Worm (Caenorhabditis elegans) whole organism, L4 larva: ENCODE results near the gene F53F4.11.

ENCODE experiments used
- F37D6.2 ChIP-seq: sonication (generic microtip); optimal IDR thresholded peaks from 2 replicates; lab custom pipeline; 2016; ENCODE audit warnings: mild to moderate bottlenecking, missing genetic modification characterization, missing compliant biosample characterization
- F44E2.7 ChIP-seq: fragments of 200-800 bp; sonication (Bioruptor generic); IDR thresholded peaks from 2 replicates; pipeline ENCODE4 v2.1.2; 2022; ENCODE audit warnings: missing genetic modification characterization, missing compliant biosample characterization
- Y48G9A.11 ChIP-seq: fragments of 200-800 bp; sonication (Bioruptor generic); IDR thresholded peaks from 2 replicates; pipeline ENCODE4 v1.3.6; 2022; ENCODE audit warnings: missing genetic modification reagents, missing genetic modification characterization, missing compliant biosample characterization
- Y5F2A.4 ChIP-seq: fragments of 200-800 bp; sonication (Bioruptor generic); optimal IDR thresholded peaks from 2 replicates; lab custom pipeline; 2018; ENCODE audit warnings: mild to moderate bottlenecking, missing genetic modification characterization, missing compliant biosample characterization
- Y75B8A.6 ChIP-seq: fragments of 200-800 bp; sonication (Bioruptor generic); IDR thresholded peaks from 2 replicates; pipeline ENCODE4 v1.3.6; 2022; ENCODE audit warnings: missing genetic modification reagents, missing genetic modification characterization, missing compliant biosample characterization
- attf-4 ChIP-seq: sonication (generic microtip); optimal IDR thresholded peaks from 3 replicates; lab custom pipeline; 2017; ENCODE audit warnings: missing biosample characterization, missing genetic modification characterization
- ceh-28 ChIP-seq: fragments of 150-350 bp; optimal IDR thresholded peaks from 2 replicates; lab custom pipeline; 2014; ENCODE audit warnings: missing biosample characterization, missing genetic modification reagents, missing genetic modification characterization
- ceh-32 ChIP-seq: sonication (generic microtip); optimal IDR thresholded peaks from 2 replicates; lab custom pipeline; 2016; ENCODE audit warnings: mild to moderate bottlenecking, missing genetic modification characterization, missing compliant biosample characterization; ENCODE audit not compliant: poor library complexity
- ceh-82 ChIP-seq: sonication (generic microtip); optimal IDR thresholded peaks from 2 replicates; lab custom pipeline; 2017; ENCODE audit warnings: missing biosample characterization, missing genetic modification characterization
- daf-16 ChIP-seq, 3 experiments: sonication (generic microtip); optimal IDR thresholded peaks; 2 replicates each; lab custom pipeline; 2016 to 2017; ENCODE audit warnings: missing genetic modification characterization in 3 of 3, missing genetic modification reagents in 3 of 3, mild to moderate bottlenecking in 2 of 3, missing compliant biosample characterization in 2 of 3, missing biosample characterization in 1 of 3, moderate library complexity in 1 of 3
- dmd-8 ChIP-seq: fragments of 200-800 bp; sonication (Bioruptor generic); IDR thresholded peaks from 2 replicates; pipeline ENCODE4 v1.3.6; 2022; ENCODE audit warnings: missing genetic modification characterization, missing compliant biosample characterization
- dpl-1 ChIP-seq: fragments of 150-350 bp; optimal IDR thresholded peaks from 2 replicates; lab custom pipeline; 2014; ENCODE audit warnings: missing biosample characterization, missing genetic modification reagents, missing genetic modification characterization
- dve-1 ChIP-seq: sonication (generic microtip); optimal IDR thresholded peaks from 2 replicates; lab custom pipeline; 2017; ENCODE audit warnings: antibody characterized with exemption, mild to moderate bottlenecking, missing genetic modification characterization, missing compliant biosample characterization; ENCODE audit not compliant: insufficient read depth
- egl-43 ChIP-seq: fragments of 200-800 bp; sonication (Bioruptor generic); IDR thresholded peaks from 2 replicates; pipeline ENCODE4 v1.3.6; 2022; ENCODE audit warnings: missing genetic modification reagents, missing genetic modification characterization, missing compliant biosample characterization
- fos-1 ChIP-seq: fragments of 150-350 bp; optimal IDR thresholded peaks from 2 replicates; lab custom pipeline; 2014; ENCODE audit warnings: missing biosample characterization, missing genetic modification characterization
- hlh-30 ChIP-seq: sonication (generic microtip); optimal IDR thresholded peaks from 2 replicates; lab custom pipeline; 2017; ENCODE audit warnings: antibody characterized with exemption, mild to moderate bottlenecking, missing genetic modification characterization, missing compliant biosample characterization; ENCODE audit not compliant: insufficient read depth
- hmg-1.1 ChIP-seq: fragments of 200-800 bp; sonication (Bioruptor generic); IDR thresholded peaks from 2 replicates; pipeline ENCODE4 v1.3.6; 2022; ENCODE audit warnings: missing genetic modification reagents, missing genetic modification characterization, missing compliant biosample characterization
- lin-15B ChIP-seq: fragments of 150-350 bp; sonication (generic microtip); optimal IDR thresholded peaks from 3 replicates; lab custom pipeline; 2014; ENCODE audit warnings: missing biosample characterization, missing genetic modification characterization
- lin-38 ChIP-seq: fragments of 200-800 bp; sonication (Bioruptor generic); IDR thresholded peaks from 2 replicates; pipeline ENCODE4 v1.3.6; 2022; ENCODE audit warnings: missing genetic modification reagents, missing genetic modification characterization, missing compliant biosample characterization
- lsy-2 ChIP-seq, 2 experiments: fragments of 150-350 bp in 1 of 2; sonication (generic microtip) in 1 of 2; optimal IDR thresholded peaks; 2 replicates each; lab custom pipeline; 2014 to 2017; ENCODE audit warnings: missing biosample characterization in 2 of 2, missing genetic modification characterization in 2 of 2
- madf-9 ChIP-seq: fragments of 200-800 bp; sonication (Bioruptor generic); conservative IDR thresholded peaks from 2 replicates; pipeline ENCODE4 v1.3.6; 2022; ENCODE audit warnings: missing genetic modification reagents, missing genetic modification characterization, missing compliant biosample characterization
- mdl-1 ChIP-seq, 2 experiments: fragments of 150-350 bp in 1 of 2; sonication (generic microtip) in 1 of 2; optimal IDR thresholded peaks; 2 replicates each; lab custom pipeline; 2014 to 2017; ENCODE audit warnings: missing biosample characterization in 2 of 2, missing genetic modification characterization in 2 of 2
- mdt-29 ChIP-seq: fragments of 200-800 bp; sonication (Bioruptor generic); IDR thresholded peaks from 2 replicates; pipeline ENCODE4 v1.3.6; 2022; ENCODE audit warnings: missing genetic modification reagents, missing genetic modification characterization, missing compliant biosample characterization
- mep-1 ChIP-seq: fragments of 150-350 bp; sonication (generic microtip); optimal IDR thresholded peaks from 3 replicates; lab custom pipeline; 2014; ENCODE audit warnings: missing biosample characterization, missing genetic modification characterization
- mxl-2 ChIP-seq: fragments of 200-800 bp; sonication (Bioruptor generic); conservative IDR thresholded peaks from 2 replicates; pipeline ENCODE4 v1.3.6; 2022; ENCODE audit warnings: missing genetic modification reagents, missing genetic modification characterization, missing compliant biosample characterization
- nhr-10 ChIP-seq: fragments of 150-350 bp; optimal IDR thresholded peaks from 2 replicates; lab custom pipeline; 2014; ENCODE audit warnings: missing biosample characterization, missing genetic modification characterization
- nhr-111 ChIP-seq: fragments of 200-800 bp; sonication (Bioruptor generic); optimal IDR thresholded peaks from 2 replicates; lab custom pipeline; 2018; ENCODE audit warnings: mild to moderate bottlenecking, missing genetic modification characterization, missing compliant biosample characterization
- nhr-25 ChIP-seq: sonication (generic microtip); optimal IDR thresholded peaks from 2 replicates; lab custom pipeline; 2017; ENCODE audit warnings: missing genetic modification characterization, mild to moderate bottlenecking, missing compliant biosample characterization, antibody characterized with exemption, moderate library complexity, borderline replicate concordance; ENCODE audit not compliant: insufficient read depth
- nhr-28 ChIP-seq: fragments of 150-350 bp; optimal IDR thresholded peaks from 2 replicates; lab custom pipeline; 2014; ENCODE audit warnings: missing biosample characterization, missing genetic modification characterization
- nhr-42 ChIP-seq: fragments of 200-800 bp; sonication (Bioruptor generic); IDR thresholded peaks from 2 replicates; pipeline ENCODE4 v1.3.6; 2022; ENCODE audit warnings: missing genetic modification characterization, missing compliant biosample characterization
- nhr-6 ChIP-seq: fragments of 150-350 bp; optimal IDR thresholded peaks from 2 replicates; lab custom pipeline; 2014; ENCODE audit warnings: missing biosample characterization, missing genetic modification characterization
- nhr-76 ChIP-seq: fragments of 150-350 bp; optimal IDR thresholded peaks from 2 replicates; lab custom pipeline; 2014; ENCODE audit warnings: missing biosample characterization, missing genetic modification characterization
- pqm-1 ChIP-seq: sonication (generic microtip); optimal IDR thresholded peaks from 2 replicates; lab custom pipeline; 2017; ENCODE audit warnings: missing biosample characterization, missing genetic modification characterization
- rbr-2 ChIP-seq: sonication (generic microtip); optimal IDR thresholded peaks from 2 replicates; lab custom pipeline; 2016; ENCODE audit warnings: missing genotype, missing genetic modification characterization, missing compliant biosample characterization
- sdz-12 ChIP-seq: fragments of 200-800 bp; sonication (Bioruptor generic); optimal IDR thresholded peaks from 2 replicates; lab custom pipeline; 2018; ENCODE audit warnings: mild to moderate bottlenecking, missing genetic modification characterization, missing compliant biosample characterization
- set-16 ChIP-seq: fragments of 200-800 bp; sonication (Bioruptor generic); IDR thresholded peaks from 2 replicates; pipeline ENCODE4 v1.3.6; 2022; ENCODE audit warnings: missing genetic modification reagents, missing genetic modification characterization, missing compliant biosample characterization
- tag-97 ChIP-seq: fragments of 200-800 bp; sonication (Bioruptor generic); IDR thresholded peaks from 2 replicates; pipeline ENCODE4 v1.3.6; 2022; ENCODE audit warnings: missing genetic modification characterization, missing compliant biosample characterization
- tra-1 ChIP-seq: fragments of 200-800 bp; sonication (Bioruptor generic); IDR thresholded peaks from 2 replicates; pipeline ENCODE4 v1.3.6; 2022; ENCODE audit warnings: missing genetic modification reagents, missing genetic modification characterization, missing compliant biosample characterization
- unc-39 ChIP-seq: sonication (generic microtip); optimal IDR thresholded peaks from 2 replicates; lab custom pipeline; 2017; ENCODE audit warnings: missing biosample characterization, missing genetic modification characterization
- unc-62 ChIP-seq, 3 experiments: fragments of 150-350 bp in 1 of 3; sonication (generic microtip); optimal IDR thresholded peaks in 2 of 3; peaks in 1 of 3; 1 replicate in 1 of 3; 2 replicates in 2 of 3; lab custom pipeline; 2014 to 2017; ENCODE audit warnings: missing biosample characterization in 3 of 3, missing genetic modification characterization in 3 of 3, missing genetic modification reagents in 3 of 3, missing genotype in 1 of 3
- vab-7 ChIP-seq: fragments of 200-800 bp; sonication (Bioruptor generic); IDR thresholded peaks from 2 replicates; pipeline ENCODE4 v1.3.6; 2022; ENCODE audit warnings: missing genetic modification reagents, missing genetic modification characterization, missing compliant biosample characterization
- zag-1 ChIP-seq: fragments of 150-350 bp; optimal IDR thresholded peaks from 2 replicates; lab custom pipeline; 2014; ENCODE audit warnings: missing biosample characterization, missing genetic modification characterization
- zfp-3 ChIP-seq: fragments of 200-800 bp; sonication (Bioruptor generic); conservative IDR thresholded peaks from 2 replicates; pipeline ENCODE4 v1.3.6; 2022; ENCODE audit warnings: missing genetic modification reagents, missing genetic modification characterization, missing compliant biosample characterization
- zip-11 ChIP-seq: fragments of 200-800 bp; sonication (Bioruptor generic); IDR thresholded peaks from 2 replicates; pipeline ENCODE4 v1.3.6; 2022; ENCODE audit warnings: missing genetic modification characterization, missing compliant biosample characterization
- ztf-11 ChIP-seq: fragments of 150-350 bp; optimal IDR thresholded peaks from 2 replicates; lab custom pipeline; 2014; ENCODE audit warnings: missing biosample characterization, missing genetic modification characterization

F53F4.11 gene

ce11 chrV:13656346-13657254 lies 32.3 kb upstream of the F53F4.11 start (continued):
- peak; percentile 80 for TF ChIP-seq zfp-3

DNA sequence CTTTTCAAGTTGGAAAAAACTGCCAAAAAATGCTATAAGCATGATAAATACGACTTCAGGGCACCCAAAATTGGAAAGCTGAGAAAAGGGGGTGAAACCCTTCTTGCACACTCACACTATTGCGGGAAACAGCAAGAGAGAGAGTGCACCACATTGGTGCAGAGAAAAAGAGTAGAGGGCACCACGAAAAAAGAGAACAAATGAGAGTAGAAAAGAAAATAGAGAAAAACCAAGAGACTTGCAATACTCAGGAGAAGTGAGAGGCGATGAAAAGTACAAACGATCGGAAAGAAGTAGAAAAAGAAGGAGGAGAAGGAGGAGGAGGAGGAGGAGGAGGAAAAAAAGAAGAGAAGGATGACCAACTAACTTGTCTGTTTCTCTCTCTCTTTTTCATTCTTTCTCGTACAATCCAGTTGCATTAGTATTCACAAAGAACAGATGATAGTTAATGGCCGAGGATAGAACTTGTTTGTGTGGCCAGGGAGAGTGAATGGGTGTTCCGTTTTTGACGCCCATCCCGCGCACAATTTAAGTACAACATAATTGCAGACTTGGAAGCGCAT lies 31.0 kb upstream of the F53F4.11 start:
- TF ChIP-seq sdz-12 (GFP tag; lab: Kevin White, UChicago) (no peak), madf-9 (no peak), set-16 (GFP tag; lab: Robert Waterston, UW) (peak; percentile 84), tra-1 (GFP tag; lab: Robert Waterston, UW) (no peak; the same call in 1 of the 2 replicates), mep-1 (tag; lab: Kevin White, UChicago) (peak; percentile 80), nhr-6 (peak; percentile 83), lsy-2 (tag; optimal IDR thresholded peaks at IDR 0.05; lab: Kevin White, UChicago) (peak; percentile 51 to 77), hmg-1.1 (GFP tag; lab: Robert Waterston, UW) (peak; percentile 79), tag-97 (no peak), mxl-2 (GFP tag; lab: Robert Waterston, UW) (no peak), dve-1 (tag; lab: Kevin White, UChicago) (peak; percentile 56), ceh-32 (tag; lab: Kevin White, UChicago) (no peak), nhr-25 (peak; percentile 69), nhr-42 (GFP tag; lab: Robert Waterston, UW) (no peak), nhr-10 (tag; lab: Kevin White, UChicago) (no peak), ceh-28 (peak; percentile 49), daf-16 (GFP tag; optimal IDR thresholded peaks at IDR 0.05; lab: Kevin White, UChicago) (no peak), daf-16 (tag; optimal IDR thresholded peaks at IDR 0.05; lab: Kevin White, UChicago) (peak; percentile 50), Y75B8A.6 (GFP tag; lab: Robert Waterston, UW) (0 out of 2 replicates have a peak, but pooled peaks have one; percentile 36), mdl-1 (tag; optimal IDR thresholded peaks at IDR 0.05; lab: Kevin White, UChicago) (peak in 1 of 2 experiments; percentile 82), dmd-8 (GFP tag; lab: Robert Waterston, UW) (0 out of 2 replicates have a peak, but pooled peaks have one; percentile 52), zfp-3 (no peak; the same call in 1 of the 2 replicates), Y48G9A.11 (GFP tag; lab: Robert Waterston, UW) (no peak), unc-39 (tag; lab: Kevin White, UChicago) (no peak), vab-7 (GFP tag; lab: Robert Waterston, UW) (no peak), rbr-2 (tag; lab: Kevin White, UChicago) (peak; percentile 62), lin-38 (GFP tag; lab: Robert Waterston, UW) (peak; percentile 45), nhr-76 (tag; lab: Kevin White, UChicago) (no peak), nhr-28 (tag; lab: Kevin White, UChicago) (peak; percentile 32), lin-15B (no peak), mdt-29 (GFP tag; lab: Robert Waterston, UW) (no peak), pqm-1 (tag; lab: Kevin White, UChicago) (no peak), F37D6.2 (no peak), dpl-1 (GFP tag; lab: Kevin White, UChicago) (peak; percentile 33), ceh-82 (tag; lab: Kevin White, UChicago) (no peak), F44E2.7 (GFP tag; lab: Robert Waterston, UW) (no peak), unc-62 (GFP tag; optimal IDR thresholded peaks at IDR 0.05 in 1 of 2; lab: Kevin White, UChicago) (peak in 1 of 2 experiments; percentile 99), unc-62 (tag; optimal IDR thresholded peaks at IDR 0.05; lab: Kevin White, UChicago) (no peak), zip-11 (no peak), fos-1 (tag; lab: Kevin White, UChicago) (no peak), attf-4 (tag; lab: Kevin White, UChicago) (no peak), zag-1 (tag; lab: Kevin White, UChicago) (no peak), hlh-30 (tag; lab: Kevin White, UChicago) (peak; percentile 69), nhr-111 (GFP tag; lab: Kevin White, UChicago) (peak; percentile 4), egl-43 (no peak), ztf-11 (tag; lab: Kevin White, UChicago) (no peak), Y5F2A.4 (no peak)
